Worm (Caenorhabditis elegans) whole organism, late embryonic: ENCODE measurements around the gene clec-137.

ENCODE experiments used
- C08G9.2 ChIP-seq: sonication (generic microtip); optimal IDR thresholded peaks from 2 replicates; lab custom pipeline; 2016; ENCODE audit warnings: mild to moderate bottlenecking, missing genetic modification characterization, moderate library complexity, missing compliant biosample characterization
- F13H6.1 ChIP-seq: sonication (generic microtip); optimal IDR thresholded peaks from 2 replicates; lab custom pipeline; 2016; ENCODE audit warnings: missing genetic modification characterization, missing compliant biosample characterization
- K09A11.1 ChIP-seq: sonication (generic microtip); optimal IDR thresholded peaks from 2 replicates; lab custom pipeline; 2017; ENCODE audit warnings: antibody characterized with exemption, mild to moderate bottlenecking, missing genetic modification characterization, missing compliant biosample characterization; ENCODE audit not compliant: insufficient read depth
- T23F11.4 ChIP-seq: fragments of 200-800 bp; sonication (Bioruptor generic); optimal IDR thresholded peaks from 2 replicates; lab custom pipeline; 2018; ENCODE audit warnings: mild to moderate bottlenecking, missing genetic modification characterization, missing compliant biosample characterization
- Y22D7AL.16 ChIP-seq: sonication (generic microtip); optimal IDR thresholded peaks from 2 replicates; lab custom pipeline; 2016; ENCODE audit warnings: missing genetic modification characterization, missing compliant biosample characterization
- ama-1 ChIP-seq: fragments of 150-350 bp; optimal IDR thresholded peaks from 2 replicates; lab custom pipeline; 2014
- ceh-14 ChIP-seq: sonication (generic microtip); optimal IDR thresholded peaks from 2 replicates; lab custom pipeline; 2016; ENCODE audit warnings: missing genotype, missing genetic modification characterization, missing compliant biosample characterization
- ceh-18 ChIP-seq: sonication (generic microtip); optimal IDR thresholded peaks from 2 replicates; lab custom pipeline; 2016; ENCODE audit warnings: missing genetic modification characterization, missing compliant biosample characterization
- ceh-19 ChIP-seq: fragments of 200-800 bp; sonication (Bioruptor generic); optimal IDR thresholded peaks from 2 replicates; lab custom pipeline; 2018; ENCODE audit warnings: mild to moderate bottlenecking, missing genetic modification characterization, missing compliant biosample characterization
- ceh-22 ChIP-seq: sonication (generic microtip); optimal IDR thresholded peaks from 2 replicates; lab custom pipeline; 2017; ENCODE audit warnings: missing biosample characterization, missing genetic modification characterization
- ceh-24 ChIP-seq: sonication (generic microtip); optimal IDR thresholded peaks from 2 replicates; lab custom pipeline; 2016; ENCODE audit warnings: mild to moderate bottlenecking, missing genetic modification characterization, missing compliant biosample characterization
- ceh-31 ChIP-seq: sonication (generic microtip); optimal IDR thresholded peaks from 2 replicates; lab custom pipeline; 2016; ENCODE audit warnings: missing genetic modification characterization, missing compliant biosample characterization
- ceh-34 ChIP-seq: sonication (generic microtip); optimal IDR thresholded peaks from 2 replicates; lab custom pipeline; 2016; ENCODE audit warnings: mild to moderate bottlenecking, missing genetic modification characterization, missing compliant biosample characterization
- ceh-45 ChIP-seq: fragments of 200-800 bp; sonication (Bioruptor generic); IDR thresholded peaks from 2 replicates; pipeline ENCODE4 v1.3.6; 2022; ENCODE audit warnings: missing genetic modification reagents, missing genetic modification characterization, missing compliant biosample characterization
- dmd-4 ChIP-seq: sonication (generic microtip); optimal IDR thresholded peaks from 2 replicates; lab custom pipeline; 2016; ENCODE audit warnings: borderline replicate concordance, missing genetic modification characterization, missing compliant biosample characterization
- dve-1 ChIP-seq: sonication (generic microtip); optimal IDR thresholded peaks from 2 replicates; lab custom pipeline; 2017; ENCODE audit warnings: antibody characterized with exemption, mild to moderate bottlenecking, missing genetic modification characterization, missing compliant biosample characterization
- elt-2 ChIP-seq: sonication (generic microtip); optimal IDR thresholded peaks from 2 replicates; lab custom pipeline; 2016; ENCODE audit warnings: missing genetic modification reagents, missing genetic modification characterization, missing compliant biosample characterization
- elt-4 ChIP-seq: sonication (generic microtip); optimal IDR thresholded peaks from 2 replicates; lab custom pipeline; 2016; ENCODE audit warnings: missing genetic modification characterization, missing compliant biosample characterization
- eyg-1 ChIP-seq: sonication (generic microtip); optimal IDR thresholded peaks from 2 replicates; lab custom pipeline; 2016; ENCODE audit warnings: missing genotype, missing genetic modification characterization, missing compliant biosample characterization
- fax-1 ChIP-seq: sonication (generic microtip); optimal IDR thresholded peaks from 2 replicates; lab custom pipeline; 2016; ENCODE audit warnings: missing genotype, missing genetic modification characterization, missing compliant biosample characterization
- fkh-6 ChIP-seq: sonication (generic microtip); optimal IDR thresholded peaks from 2 replicates; lab custom pipeline; 2016; ENCODE audit warnings: missing genetic modification characterization, missing compliant biosample characterization
- hlh-15 ChIP-seq: sonication (generic microtip); optimal IDR thresholded peaks from 2 replicates; lab custom pipeline; 2016; ENCODE audit warnings: missing genetic modification characterization, missing compliant biosample characterization
- hlh-30 ChIP-seq: sonication (generic microtip); optimal IDR thresholded peaks from 2 replicates; lab custom pipeline; 2017; ENCODE audit warnings: antibody characterized with exemption, missing genetic modification characterization, missing compliant biosample characterization; ENCODE audit not compliant: insufficient read depth
- hlh-6 ChIP-seq: sonication (generic microtip); optimal IDR thresholded peaks from 2 replicates; lab custom pipeline; 2016; ENCODE audit warnings: missing genotype, missing genetic modification characterization, missing compliant biosample characterization
- hlh-8 ChIP-seq: sonication (generic microtip); optimal IDR thresholded peaks from 2 replicates; lab custom pipeline; 2016; ENCODE audit warnings: missing genotype, missing genetic modification characterization, missing compliant biosample characterization
- lim-6 ChIP-seq: sonication (generic microtip); optimal IDR thresholded peaks from 2 replicates; lab custom pipeline; 2016; ENCODE audit warnings: missing genetic modification characterization, missing compliant biosample characterization
- lin-11 ChIP-seq: fragments of 200-800 bp; sonication (Bioruptor generic); optimal IDR thresholded peaks from 2 replicates; lab custom pipeline; 2018; ENCODE audit warnings: mild to moderate bottlenecking, missing genetic modification characterization, missing compliant biosample characterization
- madf-2 ChIP-seq: sonication (generic microtip); optimal IDR thresholded peaks from 2 replicates; lab custom pipeline; 2017; ENCODE audit warnings: missing genetic modification characterization, missing compliant biosample characterization
- mec-3 ChIP-seq: sonication (generic microtip); optimal IDR thresholded peaks from 2 replicates; lab custom pipeline; 2016; ENCODE audit warnings: borderline replicate concordance, missing genetic modification characterization, missing compliant biosample characterization
- nfya-1 ChIP-seq: sonication (generic microtip); optimal IDR thresholded peaks from 2 replicates; lab custom pipeline; 2017; ENCODE audit warnings: missing genetic modification characterization, mild to moderate bottlenecking, missing compliant biosample characterization, antibody characterized with exemption, moderate library complexity
- nhr-232 ChIP-seq: sonication (generic microtip); optimal IDR thresholded peaks from 2 replicates; lab custom pipeline; 2016; ENCODE audit warnings: missing genetic modification characterization, missing compliant biosample characterization
- npax-4 ChIP-seq: sonication (generic microtip); optimal IDR thresholded peaks from 2 replicates; lab custom pipeline; 2016; ENCODE audit warnings: missing genetic modification characterization, missing compliant biosample characterization
- odd-2 ChIP-seq: sonication (generic microtip); optimal IDR thresholded peaks from 2 replicates; lab custom pipeline; 2017; ENCODE audit warnings: antibody characterized with exemption, mild to moderate bottlenecking, missing genetic modification characterization, missing compliant biosample characterization
- pag-3 ChIP-seq: sonication (generic microtip); optimal IDR thresholded peaks from 2 replicates; lab custom pipeline; 2016; ENCODE audit warnings: missing compliant biosample characterization, missing genetic modification characterization, borderline replicate concordance
- pat-9 ChIP-seq: fragments of 200-800 bp; sonication (Bioruptor generic); optimal IDR thresholded peaks from 2 replicates; lab custom pipeline; 2018; ENCODE audit warnings: mild to moderate bottlenecking, missing genetic modification characterization, moderate library complexity, missing compliant biosample characterization
- pax-1 ChIP-seq: fragments of 150-350 bp; optimal IDR thresholded peaks from 2 replicates; lab custom pipeline; 2014; ENCODE audit warnings: missing biosample characterization, missing genetic modification characterization
- pha-2 ChIP-seq: sonication (generic microtip); optimal IDR thresholded peaks from 2 replicates; lab custom pipeline; 2017; ENCODE audit warnings: mild to moderate bottlenecking, missing genetic modification characterization, missing compliant biosample characterization
- pha-4 ChIP-seq: fragments of 150-350 bp; optimal IDR thresholded peaks from 2 replicates; lab custom pipeline; 2018; ENCODE audit warnings: missing biosample characterization, missing genetic modification reagents, missing genetic modification characterization
- pqm-1 ChIP-seq: sonication (generic microtip); optimal IDR thresholded peaks from 2 replicates; lab custom pipeline; 2016; ENCODE audit warnings: missing genetic modification characterization, missing compliant biosample characterization
- pros-1 ChIP-seq: fragments of 150-350 bp; optimal IDR thresholded peaks from 2 replicates; lab custom pipeline; 2014; ENCODE audit warnings: missing biosample characterization, missing genetic modification reagents, missing genetic modification characterization
- ref-2 ChIP-seq: sonication (generic microtip); optimal IDR thresholded peaks from 2 replicates; lab custom pipeline; 2016; ENCODE audit warnings: missing genetic modification characterization, missing compliant biosample characterization
- rnt-1 ChIP-seq: sonication (generic microtip); optimal IDR thresholded peaks from 2 replicates; lab custom pipeline; 2016; ENCODE audit warnings: missing genetic modification characterization, missing compliant biosample characterization
- sox-4 ChIP-seq: sonication (generic microtip); optimal IDR thresholded peaks from 2 replicates; lab custom pipeline; 2017; ENCODE audit warnings: mild to moderate bottlenecking, missing genetic modification characterization, inconsistent platforms, missing compliant biosample characterization
- syd-9 ChIP-seq: sonication (generic microtip); optimal IDR thresholded peaks from 2 replicates; lab custom pipeline; 2016; ENCODE audit warnings: mild to moderate bottlenecking, missing genetic modification characterization, moderate library complexity, missing compliant biosample characterization
- tbx-2 ChIP-seq: sonication (generic microtip); optimal IDR thresholded peaks from 2 replicates; lab custom pipeline; 2016; ENCODE audit warnings: missing genetic modification characterization, missing compliant biosample characterization
- unc-3 ChIP-seq, 2 experiments: fragments of 200-800 bp in 1 of 2; sonication (Bioruptor generic) in 1 of 2; sonication (generic microtip) in 1 of 2; conservative IDR thresholded peaks in 1 of 2; optimal IDR thresholded peaks in 1 of 2; 2 replicates each; pipeline versions ENCODE4 v1.3.6 to Lab custom; 2016 to 2022; ENCODE audit warnings: missing compliant biosample characterization in 2 of 2, missing genetic modification characterization in 2 of 2, missing genetic modification reagents in 1 of 2
- unc-42 ChIP-seq: sonication (generic microtip); optimal IDR thresholded peaks from 2 replicates; lab custom pipeline; 2016; ENCODE audit warnings: missing genotype, missing genetic modification characterization, missing compliant biosample characterization
- unc-55 ChIP-seq: sonication (generic microtip); optimal IDR thresholded peaks from 2 replicates; lab custom pipeline; 2017; ENCODE audit warnings: missing biosample characterization, missing genetic modification reagents, missing genetic modification characterization
- unc-86 ChIP-seq: sonication (generic microtip); optimal IDR thresholded peaks from 2 replicates; lab custom pipeline; 2016; ENCODE audit warnings: missing genetic modification characterization, missing compliant biosample characterization

The clec-137 gene

DNA sequence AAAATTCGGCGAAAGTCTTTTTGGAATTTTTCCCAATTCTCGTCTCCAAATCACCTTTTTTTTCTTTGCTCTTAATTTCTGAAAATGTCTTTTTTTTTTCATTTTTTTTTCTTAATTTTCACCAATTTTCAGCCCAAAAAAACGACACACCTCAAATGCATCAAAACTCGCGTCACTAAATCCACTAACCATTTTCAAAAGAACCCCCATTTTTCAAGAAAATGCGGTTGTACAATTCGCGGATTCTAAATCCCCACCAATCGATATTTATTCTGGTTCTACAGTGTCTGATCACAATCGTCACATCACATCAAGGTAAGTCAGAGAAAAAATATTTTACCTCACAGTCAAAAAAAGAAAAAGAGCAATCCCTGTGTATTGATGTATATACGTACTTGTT, 46.0 kb downstream of the clec-137 start, which contains the start of gene vab-1:
Gene vab-1, plus strand, starts transcription at position 133 of the 400 bp plus-strand sequence.
- no peak for TF ChIP-seq ceh-18 (tag; lab: Kevin White, UChicago)

DNA sequence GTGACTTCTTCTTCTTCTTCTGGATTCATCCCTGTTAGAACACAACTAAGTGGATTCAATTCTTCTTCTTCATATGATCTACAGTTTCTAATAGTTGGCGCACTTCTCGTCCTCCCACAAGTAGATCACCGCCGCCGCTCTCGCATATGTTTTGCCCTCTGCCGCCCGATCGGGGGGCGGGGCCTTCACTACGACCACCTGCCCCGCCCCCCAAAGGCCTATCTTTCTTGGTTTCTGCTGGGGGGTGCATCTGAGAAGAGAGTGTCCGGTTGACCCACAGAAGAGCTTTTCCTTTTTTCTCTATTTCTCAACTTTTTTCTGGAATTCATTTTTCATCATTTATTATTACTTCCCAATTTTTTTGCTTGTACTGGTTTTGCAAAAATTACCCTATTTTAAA, 46.8 kb downstream of the clec-137 start:
- TF ChIP-seq elt-2 (tag; lab: Kevin White, UChicago): peak; percentile 33
- no peak for TF ChIP-seq ceh-22 (tag; lab: Kevin White, UChicago)
- TF ChIP-seq sox-4 (tag; lab: Kevin White, UChicago): no peak
- TF ChIP-seq ceh-18 (tag; lab: Kevin White, UChicago): no peak
- no peak for TF ChIP-seq pqm-1 (tag; lab: Kevin White, UChicago)
- no peak for TF ChIP-seq nhr-232 (tag; lab: Kevin White, UChicago)
- TF ChIP-seq odd-2 (tag; lab: Kevin White, UChicago): no peak
- TF ChIP-seq fax-1 (tag; lab: Kevin White, UChicago): no peak
- TF ChIP-seq fkh-6 (tag; lab: Kevin White, UChicago): no peak
- TF ChIP-seq dve-1 (tag; lab: Kevin White, UChicago): no peak
- TF ChIP-seq ref-2 (tag; lab: Kevin White, UChicago): peak; percentile 1
- no peak for TF ChIP-seq unc-55 (GFP tag; lab: Kevin White, UChicago)
- no peak for TF ChIP-seq npax-4 (tag; lab: Kevin White, UChicago)
- TF ChIP-seq K09A11.1 (tag; lab: Kevin White, UChicago): no peak
- TF ChIP-seq ceh-31: peak; percentile 38
- TF ChIP-seq madf-2: no peak
- peak; percentile 11 for TF ChIP-seq tbx-2 (tag; lab: Kevin White, UChicago)
- TF ChIP-seq F13H6.1 (tag; lab: Kevin White, UChicago): no peak
- peak; percentile 2 for TF ChIP-seq C08G9.2
- TF ChIP-seq T23F11.4 (GFP tag; lab: Kevin White, UChicago): no peak
- no peak for TF ChIP-seq pag-3 (tag; lab: Kevin White, UChicago)
- no peak for TF ChIP-seq hlh-8 (tag; lab: Kevin White, UChicago)
- TF ChIP-seq elt-4 (tag; lab: Kevin White, UChicago): no peak
- no peak for TF ChIP-seq pha-2 (tag; lab: Kevin White, UChicago)
- no peak for TF ChIP-seq lin-11 (tag; lab: Kevin White, UChicago)
- TF ChIP-seq pros-1 (tag; lab: Kevin White, UChicago): no peak
- TF ChIP-seq syd-9 (tag; lab: Kevin White, UChicago): no peak
- peak; percentile 23 for TF ChIP-seq nfya-1
- TF ChIP-seq hlh-30 (tag; lab: Kevin White, UChicago): no peak
- peak; percentile 20 for TF ChIP-seq unc-86 (tag; lab: Kevin White, UChicago)
- no peak for TF ChIP-seq ceh-24
- no peak for TF ChIP-seq unc-42 (tag; lab: Kevin White, UChicago)
- no peak for TF ChIP-seq eyg-1 (tag; lab: Kevin White, UChicago)
- TF ChIP-seq pha-4: no peak
- no peak for TF ChIP-seq ceh-19
- no peak for TF ChIP-seq mec-3 (tag; lab: Kevin White, UChicago)
- no peak for TF ChIP-seq lim-6
- TF ChIP-seq pax-1 (tag; lab: Kevin White, UChicago): no peak
- TF ChIP-seq ceh-45: no peak
- no peak for TF ChIP-seq dmd-4
- no peak for TF ChIP-seq ceh-14
- TF ChIP-seq hlh-15 (tag; lab: Kevin White, UChicago): no peak
- TF ChIP-seq rnt-1 (tag; lab: Kevin White, UChicago): no peak
- no peak for TF ChIP-seq pat-9 (tag; lab: Kevin White, UChicago)
- TF ChIP-seq ceh-34 (tag; lab: Kevin White, UChicago): peak; percentile 1
- no peak for TF ChIP-seq unc-3 (GFP tag; conservative IDR thresholded peaks at IDR 0.05; lab: Robert Waterston, UW)
- no peak for TF ChIP-seq unc-3 (tag; optimal IDR thresholded peaks at IDR 0.05; lab: Kevin White, UChicago)
- TF ChIP-seq ama-1 (lab: Kevin White, UChicago): no peak
- no peak for TF ChIP-seq hlh-6
- no peak for TF ChIP-seq Y22D7AL.16 (tag; lab: Kevin White, UChicago)
